Fruit fly (Drosophila melanogaster) whole organism, embryonic: ENCODE data around the gene CG10470.

ENCODE experiments used
- Bdp1 ChIP-seq: fragments of 200-800 bp; sonication (Bioruptor generic); optimal IDR thresholded peaks from 3 replicates; lab custom pipeline; 2016; ENCODE audit warnings: missing biosample characterization, missing genetic modification characterization
- CG10654 ChIP-seq: fragments of 200-800 bp; sonication (Bioruptor generic); optimal IDR thresholded peaks from 2 replicates; lab custom pipeline; 2016; ENCODE audit warnings: missing biosample characterization, missing genetic modification characterization
- CG11504 ChIP-seq: fragments of 200-800 bp; sonication (Bioruptor generic); optimal IDR thresholded peaks from 3 replicates; lab custom pipeline; 2019; ENCODE audit warnings: missing biosample characterization, mild to moderate bottlenecking, missing genetic modification characterization, moderate library complexity
- CG11695 ChIP-seq: fragments of 200-800 bp; sonication (Bioruptor generic); IDR thresholded peaks from 3 replicates; pipeline ENCODE4 v1.3.6; 2022; ENCODE audit warnings: missing biosample characterization, missing genetic modification characterization
- CG11723 ChIP-seq: fragments of 200-800 bp; sonication (Bioruptor generic); optimal IDR thresholded peaks from 2 replicates; lab custom pipeline; 2017; ENCODE audit warnings: missing biosample characterization, mild to moderate bottlenecking, missing genetic modification characterization
- CG12236 ChIP-seq: fragments of 200-800 bp; sonication (Bioruptor generic); optimal IDR thresholded peaks from 2 replicates; lab custom pipeline; 2016; ENCODE audit warnings: missing biosample characterization, missing genetic modification characterization
- CG12744 ChIP-seq: fragments of 200-800 bp; sonication (Bioruptor generic); optimal IDR thresholded peaks from 2 replicates; lab custom pipeline; 2016; ENCODE audit warnings: missing biosample characterization, missing genetic modification characterization
- CG14014 ChIP-seq: fragments of 200-800 bp; sonication (Bioruptor generic); IDR thresholded peaks from 2 replicates; pipeline ENCODE4 v1.3.6; 2022; ENCODE audit warnings: missing biosample characterization, missing genetic modification characterization
- CG16779 ChIP-seq: fragments of 200-800 bp; sonication (Bioruptor generic); IDR thresholded peaks from 2 replicates; pipeline ENCODE4 v1.3.6; 2022; ENCODE audit warnings: missing biosample characterization, missing genetic modification characterization
- CG17359 ChIP-seq: fragments of 200-800 bp; sonication (Bioruptor generic); optimal IDR thresholded peaks from 3 replicates; lab custom pipeline; 2018; ENCODE audit warnings: missing biosample characterization, mild to moderate bottlenecking, missing genetic modification characterization, moderate library complexity
- CG2712 ChIP-seq: fragments of 200-800 bp; optimal IDR thresholded peaks from 3 replicates; lab custom pipeline; 2019; ENCODE audit warnings: missing biosample characterization, mild to moderate bottlenecking, missing genetic modification characterization, moderate library complexity
- CG31224 ChIP-seq: fragments of 200-800 bp; sonication (Bioruptor generic); IDR thresholded peaks from 2 replicates; pipeline ENCODE4 v1.3.6; 2022; ENCODE audit warnings: missing biosample characterization, missing genetic modification characterization
- CG3281 ChIP-seq: fragments of 200-800 bp; sonication (Bioruptor generic); optimal IDR thresholded peaks from 3 replicates; lab custom pipeline; 2017; ENCODE audit warnings: missing biosample characterization, mild to moderate bottlenecking, missing genetic modification characterization
- CG3847 ChIP-seq: fragments of 200-800 bp; sonication (Bioruptor generic); IDR thresholded peaks from 2 replicates; pipeline ENCODE4 v1.3.6; 2022; ENCODE audit warnings: missing biosample characterization, missing genetic modification characterization
- CG4360 ChIP-seq: fragments of 200-800 bp; sonication (Bioruptor generic); IDR thresholded peaks from 2 replicates; pipeline ENCODE4 v1.3.6; 2022; ENCODE audit warnings: missing biosample characterization, missing genetic modification characterization
- CG6765 ChIP-seq: fragments of 200-800 bp; sonication (Bioruptor generic); optimal IDR thresholded peaks from 3 replicates; lab custom pipeline; 2017; ENCODE audit warnings: missing biosample characterization, mild to moderate bottlenecking, missing genetic modification characterization
- CG8290 ChIP-seq, 3 experiments: fragments of 200-800 bp; sonication (Bioruptor generic); optimal IDR thresholded peaks; 2 replicates each; lab custom pipeline; 2016 to 2019; ENCODE audit warnings: missing biosample characterization in 3 of 3, missing genetic modification characterization in 3 of 3, mild to moderate bottlenecking in 2 of 3, moderate library complexity in 1 of 3
- CG9876 ChIP-seq: fragments of 200-800 bp; sonication (Bioruptor generic); optimal IDR thresholded peaks from 2 replicates; lab custom pipeline; 2016; ENCODE audit warnings: missing biosample characterization, missing genetic modification characterization
- CoRest ChIP-seq: fragments of 200-800 bp; sonication (Bioruptor generic); optimal IDR thresholded peaks from 3 replicates; lab custom pipeline; 2018; ENCODE audit warnings: missing biosample characterization, mild to moderate bottlenecking, missing genetic modification characterization, moderate library complexity
- D ChIP-seq, 2 experiments: fragments of 200-800 bp in 1 of 2; fragments of >200 bp in 1 of 2; sonication (Bioruptor generic) in 1 of 2; optimal IDR thresholded peaks; 2 replicates in 1 of 2; 3 replicates in 1 of 2; lab custom pipeline; 2017; ENCODE audit warnings: mild to moderate bottlenecking in 1 of 2, missing biosample characterization in 1 of 2, missing genetic modification characterization in 1 of 2, missing genetic modification reagents in 1 of 2
- Doc3 ChIP-seq: fragments of 200-800 bp; sonication (Bioruptor generic); IDR thresholded peaks from 3 replicates; pipeline ENCODE4 v1.3.6; 2022; ENCODE audit warnings: missing biosample characterization, missing genetic modification characterization; ENCODE audit not compliant: partially characterized antibody
- Hand ChIP-seq: fragments of 200-800 bp; sonication (Bioruptor generic); optimal IDR thresholded peaks from 2 replicates; lab custom pipeline; 2017; ENCODE audit warnings: mild to moderate bottlenecking, missing biosample characterization, missing genetic modification reagents, missing genetic modification characterization
- Hey ChIP-seq: fragments of 200-800 bp; sonication (Bioruptor generic); optimal IDR thresholded peaks from 3 replicates; lab custom pipeline; 2018; ENCODE audit warnings: missing biosample characterization, mild to moderate bottlenecking, missing genetic modification characterization
- Hr3 ChIP-seq: fragments of 200-800 bp; sonication (Bioruptor generic); optimal IDR thresholded peaks from 3 replicates; lab custom pipeline; 2016; ENCODE audit warnings: missing biosample characterization, missing genetic modification characterization
- Nf-YC ChIP-seq: fragments of 200-800 bp; optimal IDR thresholded peaks from 3 replicates; lab custom pipeline; 2019; ENCODE audit warnings: missing biosample characterization, mild to moderate bottlenecking, missing genetic modification characterization, moderate library complexity
- Rx ChIP-seq: fragments of 200-800 bp; sonication (Bioruptor generic); IDR thresholded peaks from 2 replicates; pipeline ENCODE4 v1.3.6; 2022; ENCODE audit warnings: missing biosample characterization, missing genetic modification characterization
- Sox102F ChIP-seq: fragments of 200-800 bp; sonication (Bioruptor generic); optimal IDR thresholded peaks from 2 replicates; lab custom pipeline; 2018; ENCODE audit warnings: missing biosample characterization, mild to moderate bottlenecking, missing genetic modification characterization, moderate library complexity
- Spps ChIP-seq: fragments of 200-800 bp; sonication (Bioruptor generic); optimal IDR thresholded peaks from 2 replicates; lab custom pipeline; 2018; ENCODE audit warnings: missing biosample characterization, mild to moderate bottlenecking, missing genetic modification characterization
- YL-1 ChIP-seq: fragments of 200-800 bp; sonication (Bioruptor generic); optimal IDR thresholded peaks from 3 replicates; lab custom pipeline; 2017; ENCODE audit warnings: missing biosample characterization, mild to moderate bottlenecking, missing genetic modification characterization
- ato ChIP-seq: fragments of 200-800 bp; sonication (Bioruptor generic); IDR thresholded peaks from 2 replicates; pipeline ENCODE4 v1.3.6; 2022; ENCODE audit warnings: missing biosample characterization, missing genetic modification characterization; ENCODE audit not compliant: partially characterized antibody
- btn ChIP-seq: fragments of 200-800 bp; sonication (Bioruptor generic); optimal IDR thresholded peaks from 2 replicates; lab custom pipeline; 2016; ENCODE audit warnings: missing biosample characterization, missing genetic modification characterization
- cato ChIP-seq: fragments of 200-800 bp; sonication (Bioruptor generic); optimal IDR thresholded peaks from 2 replicates; lab custom pipeline; 2016; ENCODE audit warnings: missing biosample characterization, missing genetic modification characterization, borderline replicate concordance
- dysf ChIP-seq: fragments of 200-800 bp; sonication (Bioruptor generic); IDR thresholded peaks from 3 replicates; pipeline ENCODE4 v1.3.6; 2022; ENCODE audit warnings: missing biosample characterization, missing genetic modification characterization
- ems ChIP-seq: fragments of 200-800 bp; sonication (Bioruptor generic); optimal IDR thresholded peaks from 3 replicates; lab custom pipeline; 2016; ENCODE audit warnings: missing biosample characterization, missing genetic modification characterization
- fd3F ChIP-seq: fragments of 200-800 bp; sonication (Bioruptor generic); optimal IDR thresholded peaks from 2 replicates; lab custom pipeline; 2018; ENCODE audit warnings: missing biosample characterization, mild to moderate bottlenecking, missing genetic modification characterization, moderate library complexity
- ftz-f1 ChIP-seq: fragments of 200-800 bp; sonication (Bioruptor generic); optimal IDR thresholded peaks from 2 replicates; lab custom pipeline; 2016; ENCODE audit warnings: missing biosample characterization, missing genetic modification characterization
- hkb ChIP-seq, 2 experiments: fragments of 200-800 bp in 1 of 2; fragments of >200 bp in 1 of 2; sonication (Bioruptor generic) in 1 of 2; IDR thresholded peaks in 1 of 2; optimal IDR thresholded peaks in 1 of 2; 2 replicates each; pipeline versions ENCODE4 v1.3.6 to Lab custom; 2017 to 2022; ENCODE audit warnings: missing biosample characterization in 1 of 2, missing genetic modification characterization in 1 of 2
- ind ChIP-seq: fragments of 200-800 bp; sonication (Bioruptor generic); optimal IDR thresholded peaks from 3 replicates; lab custom pipeline; 2016; ENCODE audit warnings: missing biosample characterization, missing genetic modification characterization
- nau ChIP-seq: fragments of 200-800 bp; sonication (Bioruptor generic); optimal IDR thresholded peaks from 3 replicates; lab custom pipeline; 2017; ENCODE audit warnings: missing biosample characterization, mild to moderate bottlenecking, missing genetic modification characterization, missing genetic modification reagents
- odd ChIP-seq: fragments of 200-800 bp; sonication (Bioruptor generic); optimal IDR thresholded peaks from 2 replicates; lab custom pipeline; 2017; ENCODE audit warnings: missing biosample characterization, mild to moderate bottlenecking, missing genetic modification characterization
- peb ChIP-seq: fragments of 200-800 bp; sonication (Bioruptor generic); IDR thresholded peaks from 2 replicates; pipeline ENCODE4 v1.3.6; 2022; ENCODE audit warnings: missing biosample characterization, missing genetic modification characterization
- row ChIP-seq: fragments of 200-800 bp; sonication (Bioruptor generic); IDR thresholded peaks from 3 replicates; pipeline ENCODE4 v1.3.6; 2022; ENCODE audit warnings: missing biosample characterization, missing genetic modification characterization
- seq ChIP-seq: fragments of 200-800 bp; sonication (Bioruptor generic); IDR thresholded peaks from 2 replicates; pipeline ENCODE4 v1.3.6; 2022; ENCODE audit warnings: missing biosample characterization, missing genetic modification characterization
- sisA ChIP-seq: fragments of 200-800 bp; sonication (Bioruptor generic); IDR thresholded peaks from 2 replicates; pipeline ENCODE4 v1.3.6; 2022; ENCODE audit warnings: missing biosample characterization, missing genetic modification characterization
- sob ChIP-seq: fragments of 200-800 bp; sonication (Bioruptor generic); IDR thresholded peaks from 2 replicates; pipeline ENCODE4 v1.3.6; 2022; ENCODE audit warnings: missing biosample characterization, missing genetic modification characterization
- stc ChIP-seq: fragments of 200-800 bp; sonication (Bioruptor generic); IDR thresholded peaks from 2 replicates; pipeline ENCODE4 v1.3.6; 2022; ENCODE audit warnings: missing biosample characterization, missing genetic modification characterization
- trem ChIP-seq: fragments of 200-800 bp; optimal IDR thresholded peaks from 3 replicates; lab custom pipeline; 2019; ENCODE audit warnings: missing biosample characterization, mild to moderate bottlenecking, missing genetic modification characterization, moderate library complexity
- usp ChIP-seq: fragments of >200 bp; optimal IDR thresholded peaks from 2 replicates; lab custom pipeline; 2017; ENCODE audit warnings: missing biosample characterization, missing genetic modification characterization

CG10470 gene

DNA sequence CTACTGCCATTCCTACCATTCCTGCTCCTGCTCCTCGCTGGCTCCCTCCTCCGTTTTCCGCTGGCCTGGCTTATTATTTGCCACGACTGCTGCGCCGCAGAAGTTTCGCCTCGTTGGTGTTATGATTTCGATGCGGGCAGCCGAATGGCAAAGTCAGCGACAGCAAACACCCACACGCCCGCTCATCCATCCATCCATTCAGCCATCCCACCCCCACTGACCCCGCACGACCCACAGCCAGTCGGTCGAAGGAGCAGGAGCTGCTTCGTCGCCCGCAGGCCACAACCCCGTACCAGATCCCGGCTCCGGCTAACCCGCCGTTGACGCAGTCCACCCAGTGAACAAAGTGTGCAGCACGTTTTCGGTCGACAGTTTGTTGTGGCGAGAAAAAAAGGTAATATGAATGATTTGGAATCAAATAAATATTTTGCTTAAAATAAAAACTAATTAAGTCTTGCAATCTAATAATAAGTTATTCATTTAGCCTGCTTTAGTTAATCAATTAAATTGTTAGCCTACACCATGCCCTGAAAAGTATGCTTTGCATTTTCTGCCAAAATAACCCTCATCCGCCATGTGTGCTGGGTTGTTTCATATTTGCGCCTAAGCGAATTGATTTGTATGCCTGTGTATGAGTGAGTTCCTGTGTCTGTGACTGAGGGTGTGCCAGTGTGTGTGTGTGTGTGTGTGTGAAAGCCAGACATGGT lies 22.2 kb upstream of the CG10470 start (continued):
- TF ChIP-seq peb (no peak), hkb (optimal IDR thresholded peaks at IDR 0.05; lab: Kevin White, UChicago) (no peak), hkb (GFP tag; IDR thresholded peaks at IDR 0.05; lab: Robert Waterston, UW) (peak; percentile 49; the same call in 1 of the 2 replicates), btn (no peak), cato (GFP tag; lab: Kevin White, UChicago) (no peak), CG3847 (GFP tag; lab: Robert Waterston, UW) (peak; percentile 27), CG10654 (GFP tag; lab: Kevin White, UChicago) (no peak), Hr3 (GFP tag; lab: Kevin White, UChicago) (no peak), stc (GFP tag; lab: Robert Waterston, UW) (peak; percentile 22; the same call in 1 of the 2 replicates), Hand (GFP tag; lab: Kevin White, UChicago) (peak; percentile 85), CG16779 (GFP tag; lab: Robert Waterston, UW) (no peak), Rx (GFP tag; lab: Robert Waterston, UW) (no peak), ems (GFP tag; lab: Kevin White, UChicago) (peak; percentile 6), fd3F (peak; percentile 50), CG11723 (GFP tag; lab: Kevin White, UChicago) (peak; percentile 41), Nf-YC (tag; lab: Kevin White, UChicago) (peak; percentile 51), CG11695 (GFP tag; lab: Robert Waterston, UW) (peak; percentile 46; the same call in 1 of the 3 replicates), CG6765 (GFP tag; lab: Kevin White, UChicago) (peak; percentile 52), ato (GFP tag; lab: Robert Waterston, UW) (no peak), CG11504 (peak; percentile 46), Hey (tag; lab: Kevin White, UChicago) (no peak), CG17359 (tag; lab: Kevin White, UChicago) (peak; percentile 57), CG8290 (GFP tag; optimal IDR thresholded peaks at IDR 0.05; lab: Kevin White, UChicago) (no peak), CG8290 (tag; optimal IDR thresholded peaks at IDR 0.05; lab: Kevin White, UChicago) (peak in 1 of 2 experiments; percentile 52), CG9876 (no peak), CG2712 (tag; lab: Kevin White, UChicago) (peak; percentile 55), row (GFP tag; lab: Robert Waterston, UW) (peak; percentile 76), CG12236 (GFP tag; lab: Kevin White, UChicago) (no peak), ind (GFP tag; lab: Kevin White, UChicago) (peak; percentile 34), Spps (tag; lab: Kevin White, UChicago) (no peak), CG31224 (GFP tag; lab: Robert Waterston, UW) (no peak), dysf (GFP tag; lab: Robert Waterston, UW) (peak; percentile 66; the same call in 2 of the 3 replicates), D (optimal IDR thresholded peaks at IDR 0.05; lab: Kevin White, UChicago) (no peak), D (GFP tag; optimal IDR thresholded peaks at IDR 0.05; lab: Kevin White, UChicago) (no peak), CG12744 (GFP tag; lab: Kevin White, UChicago) (peak; percentile 31), CG14014 (peak; percentile 59), sob (GFP tag; lab: Robert Waterston, UW) (peak; percentile 35; the same call in 1 of the 2 replicates), nau (peak; percentile 45), odd (GFP tag; lab: Kevin White, UChicago) (peak; percentile 35), Sox102F (GFP tag; lab: Kevin White, UChicago) (peak; percentile 55), sisA (GFP tag; lab: Robert Waterston, UW) (no peak), Doc3 (GFP tag; lab: Robert Waterston, UW) (no peak), trem (tag; lab: Kevin White, UChicago) (no peak), CoRest (tag; lab: Kevin White, UChicago) (peak; percentile 70), ftz-f1 (GFP tag; lab: Kevin White, UChicago) (no peak), usp (GFP tag; lab: Kevin White, UChicago) (no peak), Bdp1 (no peak), CG4360 (GFP tag; lab: Robert Waterston, UW) (no peak), CG3281 (GFP tag; lab: Kevin White, UChicago) (peak; percentile 75), seq (GFP tag; lab: Robert Waterston, UW) (peak; percentile 51), YL-1 (GFP tag; lab: Kevin White, UChicago) (no peak)
